Worm (Caenorhabditis elegans) whole organism, L2 larva: ENCODE results near the gene nta-1.
"Not testable (repeated sequence)": the region's sequence is repeated elsewhere in the genome, so short reads cannot be mapped to it uniquely, and the experiment has no call there.

Source experiments
- C34F6.9 ChIP-seq: fragments of 150-350 bp; optimal IDR thresholded peaks from 2 replicates; lab custom pipeline; 2014; ENCODE audit warnings: missing biosample characterization, missing genetic modification characterization
- F13H6.1 ChIP-seq: sonication (generic microtip); optimal IDR thresholded peaks from 2 replicates; lab custom pipeline; 2016; ENCODE audit warnings: missing genetic modification characterization, missing compliant biosample characterization
- R02D3.7 ChIP-seq: fragments of 150-350 bp; optimal IDR thresholded peaks from 2 replicates; lab custom pipeline; 2014; ENCODE audit warnings: missing biosample characterization, missing genetic modification characterization
- ZK546.5 ChIP-seq: sonication (generic microtip); optimal IDR thresholded peaks from 2 replicates; lab custom pipeline; 2017; ENCODE audit warnings: missing biosample characterization, missing genetic modification characterization
- alr-1 ChIP-seq: fragments of 150-350 bp; optimal IDR thresholded peaks from 2 replicates; lab custom pipeline; 2014; ENCODE audit warnings: missing biosample characterization, missing genetic modification characterization
- aly-2 ChIP-seq: fragments of 150-350 bp; optimal IDR thresholded peaks from 2 replicates; lab custom pipeline; 2014; ENCODE audit warnings: missing biosample characterization, missing genetic modification characterization
- ceh-16 ChIP-seq: fragments of 150-350 bp; optimal IDR thresholded peaks from 2 replicates; lab custom pipeline; 2014; ENCODE audit warnings: missing biosample characterization, missing genetic modification characterization
- crh-2 ChIP-seq: sonication (generic microtip); optimal IDR thresholded peaks from 2 replicates; lab custom pipeline; 2017; ENCODE audit warnings: missing biosample characterization, missing genetic modification characterization
- egl-27 ChIP-seq: sonication (generic microtip); optimal IDR thresholded peaks from 3 replicates; lab custom pipeline; 2017; ENCODE audit warnings: missing biosample characterization, missing genetic modification reagents, missing genetic modification characterization
- elt-1 ChIP-seq: fragments of 150-350 bp; optimal IDR thresholded peaks from 2 replicates; lab custom pipeline; 2014; ENCODE audit warnings: missing biosample characterization, missing genetic modification characterization
- fos-1 ChIP-seq: fragments of 150-350 bp; optimal IDR thresholded peaks from 2 replicates; lab custom pipeline; 2014; ENCODE audit warnings: missing biosample characterization, missing genetic modification characterization
- gmeb-1 ChIP-seq: fragments of 150-350 bp; optimal IDR thresholded peaks from 2 replicates; lab custom pipeline; 2014; ENCODE audit warnings: missing biosample characterization, missing genetic modification characterization
- lin-13 ChIP-seq: fragments of 150-350 bp; optimal IDR thresholded peaks from 2 replicates; lab custom pipeline; 2014; ENCODE audit warnings: missing biosample characterization, missing genetic modification reagents, missing genetic modification characterization
- lin-39 ChIP-seq: fragments of 150-350 bp; optimal IDR thresholded peaks from 2 replicates; lab custom pipeline; 2014; ENCODE audit warnings: missing biosample characterization, missing genetic modification reagents, missing genetic modification characterization
- lsy-2 ChIP-seq, 2 experiments: fragments of 150-350 bp in 1 of 2; sonication (generic microtip) in 1 of 2; optimal IDR thresholded peaks; 2 replicates each; lab custom pipeline; 2014 to 2017; ENCODE audit warnings: missing biosample characterization in 2 of 2, missing genetic modification characterization in 2 of 2
- mab-5 ChIP-seq: fragments of 150-350 bp; optimal IDR thresholded peaks from 2 replicates; lab custom pipeline; 2014; ENCODE audit warnings: missing biosample characterization, missing genetic modification characterization
- mbf-1 ChIP-seq: sonication (generic microtip); optimal IDR thresholded peaks from 2 replicates; lab custom pipeline; 2017; ENCODE audit warnings: missing biosample characterization, missing genetic modification characterization
- mdl-1 ChIP-seq, 2 experiments: fragments of 150-350 bp in 1 of 2; sonication (generic microtip) in 1 of 2; optimal IDR thresholded peaks; 2 replicates each; lab custom pipeline; 2017; ENCODE audit warnings: missing biosample characterization in 2 of 2, missing genetic modification characterization in 2 of 2
- nhr-11 ChIP-seq: fragments of 150-350 bp; optimal IDR thresholded peaks from 2 replicates; lab custom pipeline; 2014; ENCODE audit warnings: missing biosample characterization, missing genetic modification characterization
- nhr-129 ChIP-seq: fragments of 150-350 bp; optimal IDR thresholded peaks from 2 replicates; lab custom pipeline; 2014; ENCODE audit warnings: missing biosample characterization, missing genetic modification characterization
- nhr-21 ChIP-seq: fragments of 150-350 bp; optimal IDR thresholded peaks from 2 replicates; lab custom pipeline; 2014; ENCODE audit warnings: missing biosample characterization, missing genetic modification characterization
- nhr-237 ChIP-seq: fragments of 150-350 bp; optimal IDR thresholded peaks from 2 replicates; lab custom pipeline; 2014; ENCODE audit warnings: missing biosample characterization, missing genetic modification characterization
- nhr-25 ChIP-seq: fragments of 150-350 bp; sonication (generic microtip); optimal IDR thresholded peaks from 3 replicates; lab custom pipeline; 2014; ENCODE audit warnings: missing biosample characterization, missing genetic modification characterization
- nhr-77 ChIP-seq: fragments of 150-350 bp; optimal IDR thresholded peaks from 2 replicates; lab custom pipeline; 2014; ENCODE audit warnings: missing biosample characterization, missing genetic modification characterization
- peb-1 ChIP-seq: fragments of 150-350 bp; optimal IDR thresholded peaks from 2 replicates; lab custom pipeline; 2014; ENCODE audit warnings: missing biosample characterization, missing genetic modification characterization
- skn-1 ChIP-seq: sonication (generic microtip); optimal IDR thresholded peaks from 2 replicates; lab custom pipeline; 2017; ENCODE audit warnings: missing biosample characterization, missing genetic modification characterization
- sma-3 ChIP-seq: sonication (generic microtip); optimal IDR thresholded peaks from 2 replicates; lab custom pipeline; 2016; ENCODE audit warnings: missing genetic modification reagents, missing genetic modification characterization, missing compliant biosample characterization
- unc-55 ChIP-seq: fragments of 150-350 bp; sonication (generic microtip); optimal IDR thresholded peaks from 3 replicates; lab custom pipeline; 2014; ENCODE audit warnings: missing biosample characterization, missing genetic modification reagents, missing genetic modification characterization
- unc-62 ChIP-seq: fragments of 150-350 bp; optimal IDR thresholded peaks from 2 replicates; lab custom pipeline; 2014; ENCODE audit warnings: missing biosample characterization, missing genetic modification reagents, missing genetic modification characterization
- zag-1 ChIP-seq: fragments of 150-350 bp; optimal IDR thresholded peaks from 2 replicates; lab custom pipeline; 2014; ENCODE audit warnings: missing biosample characterization, missing genetic modification characterization
- ztf-11 ChIP-seq: sonication (generic microtip); optimal IDR thresholded peaks from 2 replicates; lab custom pipeline; 2017; ENCODE audit warnings: missing biosample characterization, missing genetic modification characterization
- ztf-4 ChIP-seq: fragments of 150-350 bp; optimal IDR thresholded peaks from 2 replicates; lab custom pipeline; 2014; ENCODE audit warnings: missing biosample characterization, missing genetic modification characterization

The nta-1 gene

DNA sequence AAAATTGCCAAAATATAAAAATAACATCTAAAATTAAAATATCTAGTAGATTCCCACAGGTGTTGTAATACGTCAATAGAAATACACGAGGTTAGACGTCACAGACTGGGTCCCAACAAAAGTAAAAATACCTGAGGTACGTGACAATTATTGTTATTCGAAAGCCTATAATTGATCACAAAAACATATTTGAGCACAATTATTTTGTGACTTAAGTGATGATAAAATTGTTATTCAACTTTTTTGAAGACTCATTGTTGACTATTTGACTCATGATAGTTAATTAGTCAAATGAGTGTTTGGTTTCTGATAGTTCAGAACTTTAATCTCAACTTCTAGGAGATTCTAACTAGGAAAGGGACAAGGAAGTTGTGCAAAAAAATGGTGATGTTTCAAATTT lies 34.2 kb upstream of the nta-1 start:
- no peak for TF ChIP-seq sma-3 (GFP tag; lab: Kevin White, UChicago)
- no peak for TF ChIP-seq lin-13 (GFP tag; lab: Kevin White, UChicago)
- no peak for TF ChIP-seq F13H6.1 (tag; lab: Kevin White, UChicago)
- no peak for TF ChIP-seq nhr-25 (tag; lab: Kevin White, UChicago)
- TF ChIP-seq unc-62 (GFP tag; lab: Kevin White, UChicago): no peak
- no peak for TF ChIP-seq ceh-16
- no peak for TF ChIP-seq mbf-1 (tag; lab: Kevin White, UChicago)
- no peak for TF ChIP-seq zag-1 (tag; lab: Kevin White, UChicago)
- TF ChIP-seq mab-5 (tag; lab: Kevin White, UChicago): no peak
- no peak for TF ChIP-seq lin-39 (tag; lab: Kevin White, UChicago)
- no peak for TF ChIP-seq nhr-11
- TF ChIP-seq peb-1 (tag; lab: Kevin White, UChicago): no peak
- TF ChIP-seq elt-1 (tag; lab: Kevin White, UChicago): no peak
- no peak for TF ChIP-seq nhr-237
- no peak for TF ChIP-seq R02D3.7 (tag; lab: Kevin White, UChicago)
- no peak for TF ChIP-seq lsy-2 (tag; optimal IDR thresholded peaks at IDR 0.05; lab: Kevin White, UChicago)
- TF ChIP-seq ztf-11 (tag; lab: Kevin White, UChicago): no peak
- TF ChIP-seq C34F6.9 (tag; lab: Kevin White, UChicago): no peak

DNA sequence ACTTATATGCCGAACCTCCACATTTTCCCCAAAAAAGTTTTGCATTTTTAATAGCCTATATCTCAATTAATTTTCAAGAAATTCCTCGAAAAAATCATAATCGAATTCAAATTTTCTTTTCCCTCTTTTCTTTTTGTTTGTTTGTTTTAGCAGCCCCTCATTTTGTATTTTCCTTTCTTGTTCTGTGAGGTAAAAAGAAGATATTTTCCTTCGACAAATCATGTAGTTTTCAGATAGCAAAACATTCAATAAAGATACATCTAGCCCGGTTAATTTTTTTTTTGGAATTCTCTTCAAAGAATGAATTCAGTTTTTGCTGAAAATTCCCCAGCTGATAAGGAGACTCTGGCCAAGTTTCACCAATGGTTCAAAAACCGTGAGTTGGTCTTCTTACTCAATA lies 32.1 kb upstream of the nta-1 start, which contains the start of gene T24E12.3:
Gene T24E12.3, plus strand, starts transcription at position 301 of the 400 bp plus-strand sequence.
- TF ChIP-seq ztf-11 (tag; lab: Kevin White, UChicago) (no peak), lin-13 (GFP tag; lab: Kevin White, UChicago) (no peak), lsy-2 (tag; optimal IDR thresholded peaks at IDR 0.05; lab: Kevin White, UChicago) (no peak), egl-27 (tag; lab: Kevin White, UChicago) (no peak), R02D3.7 (tag; lab: Kevin White, UChicago) (no peak), F13H6.1 (tag; lab: Kevin White, UChicago) (no peak), aly-2 (tag; lab: Kevin White, UChicago) (no peak), nhr-129 (tag; lab: Kevin White, UChicago) (no peak), gmeb-1 (no peak), sma-3 (GFP tag; lab: Kevin White, UChicago) (no peak), nhr-77 (tag; lab: Kevin White, UChicago) (no peak)

DNA sequence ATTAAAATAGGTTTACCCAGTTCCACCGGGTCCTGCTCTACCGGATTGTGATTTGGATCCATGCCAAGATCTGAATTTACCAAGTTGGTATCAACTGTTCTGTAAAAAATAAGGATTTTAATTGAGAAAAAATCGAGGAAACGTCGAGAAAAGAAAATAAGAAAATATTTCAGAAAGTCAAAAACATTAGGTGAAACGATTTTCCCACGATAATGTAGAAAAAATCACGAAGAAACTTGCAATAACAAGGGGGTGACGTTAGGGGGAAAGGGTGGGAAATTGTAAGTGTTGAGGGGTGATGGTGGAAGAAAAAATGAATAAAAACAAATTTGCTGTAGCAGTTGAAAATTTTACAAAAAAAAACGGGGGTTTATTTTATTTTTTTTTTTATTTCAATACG lies 29.5 kb upstream of the nta-1 start, which contains the start of gene T24E12.10:
Gene T24E12.10, minus strand, starts transcription at position 101 of the 400 bp plus-strand sequence.
- TF ChIP-seq fos-1 (no peak), peb-1 (tag; lab: Kevin White, UChicago) (no peak), nhr-21 (tag; lab: Kevin White, UChicago) (no peak), unc-62 (GFP tag; lab: Kevin White, UChicago) (no peak)

DNA sequence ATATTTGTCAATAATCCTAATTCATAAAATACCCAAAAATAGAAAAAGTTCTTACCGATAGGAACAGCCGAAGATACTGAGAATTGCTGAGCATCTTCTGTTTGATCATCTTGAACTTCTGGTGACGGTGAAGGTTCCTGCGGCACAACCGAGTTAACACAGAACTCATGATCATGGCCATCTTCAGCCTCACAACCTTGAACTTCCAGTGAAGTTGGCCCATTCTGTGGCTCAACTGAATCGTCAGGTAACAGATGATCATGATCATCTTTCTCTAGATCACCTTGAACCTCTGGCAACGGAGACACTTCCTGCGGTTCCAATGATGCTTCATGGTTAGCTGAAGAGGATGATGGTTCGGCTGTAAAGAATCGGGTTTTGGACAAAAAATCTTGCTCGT lies 28.0 kb upstream of the nta-1 start:
- TF ChIP-seq lin-13 (GFP tag; lab: Kevin White, UChicago): no peak

DNA sequence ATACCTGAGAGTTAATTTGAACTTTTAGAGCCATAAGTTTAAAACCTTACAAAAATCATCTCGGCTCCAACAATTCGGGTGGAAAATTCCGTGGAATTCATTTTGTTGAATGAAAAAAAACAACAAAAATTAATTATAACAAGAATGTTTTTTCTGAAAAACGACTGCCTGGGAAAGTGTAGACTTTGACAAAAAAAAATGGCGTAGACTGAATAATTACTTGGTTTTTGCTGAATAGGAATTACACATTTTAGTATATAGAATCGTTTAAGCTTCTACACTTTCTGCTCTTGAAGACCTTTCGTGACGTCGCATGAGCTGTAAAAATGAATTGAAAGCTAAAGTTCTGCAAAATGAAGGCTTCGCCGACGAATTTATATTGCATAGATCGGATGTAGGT lies 20.9 kb upstream of the nta-1 start, which contains the start of gene srx-112:
Gene srx-112, minus strand, starts transcription at position 101 of the 400 bp plus-strand sequence.
- TF ChIP-seq nhr-25 (tag; lab: Kevin White, UChicago) (no peak), alr-1 (tag; lab: Kevin White, UChicago) (no peak), unc-55 (GFP tag; lab: Kevin White, UChicago) (no peak), elt-1 (tag; lab: Kevin White, UChicago) (no peak), zag-1 (tag; lab: Kevin White, UChicago) (no peak), skn-1 (tag; lab: Kevin White, UChicago) (no peak), nhr-237 (no peak), egl-27 (tag; lab: Kevin White, UChicago) (no peak), ztf-4 (tag; lab: Kevin White, UChicago) (no peak), ceh-16 (no peak), crh-2 (tag; lab: Kevin White, UChicago) (no peak), mbf-1 (tag; lab: Kevin White, UChicago) (no peak), ZK546.5 (tag; lab: Kevin White, UChicago) (no peak)

DNA sequence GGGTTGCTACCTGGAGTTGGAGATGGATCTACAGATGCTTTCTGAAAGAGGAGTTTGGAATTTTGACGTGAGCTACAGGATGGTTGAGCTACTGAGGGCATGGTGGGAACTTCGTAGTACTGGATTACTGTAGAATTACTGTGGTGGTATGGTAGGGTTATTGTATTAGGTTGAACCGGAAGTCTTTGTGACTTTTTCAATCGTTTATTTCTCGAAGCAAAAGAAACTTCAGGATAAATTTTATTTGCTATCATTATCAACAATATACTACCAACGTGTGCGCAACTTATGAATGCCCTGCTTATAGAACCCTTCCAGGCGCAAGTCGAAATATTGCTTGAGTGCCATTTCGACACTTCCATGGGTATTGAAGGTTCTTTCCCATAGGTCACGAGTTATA lies 18.0 kb upstream of the nta-1 start, which contains the start of gene T24E12.6:
Gene T24E12.6, minus strand, starts transcription at position 101 of the 400 bp plus-strand sequence.
- not testable (repeated sequence) for TF ChIP-seq zag-1 (tag; lab: Kevin White, UChicago); mdl-1 (tag; optimal IDR thresholded peaks at IDR 0.05; lab: Kevin White, UChicago); nhr-21 (tag; lab: Kevin White, UChicago)
